Worm (Caenorhabditis elegans): ENCODE results near the gene pcf-11.
"Not testable (repeated sequence)": the region's sequence is repeated elsewhere in the genome, so short reads cannot be mapped to it uniquely, and the experiment has no call there.

The pcf-11 gene

ce11 chrIII:5024393-5024964 lies at the start of gene pcf-11:
Gene pcf-11, plus strand, starts transcription at chrIII:5024914.
- TF ChIP-seq unc-62 (GFP tag; optimal IDR thresholded peaks at IDR 0.05 in 1 of 2), result no peak
- no peak for TF ChIP-seq unc-62 (tag; optimal IDR thresholded peaks at IDR 0.05)
- TF ChIP-seq zag-1 (tag; optimal IDR thresholded peaks at IDR 0.05), result no peak
- TF ChIP-seq mep-1 (tag; optimal IDR thresholded peaks at IDR 0.05), result peak; percentile 64
- no peak for TF ChIP-seq zfp-3 (GFP tag; conservative IDR thresholded peaks at IDR 0.05)
- TF ChIP-seq snpc-4 (tag; optimal IDR thresholded peaks at IDR 0.05), result no peak
- TF ChIP-seq mes-2 (tag; optimal IDR thresholded peaks at IDR 0.05; ENCODE audit: poor library complexity, severe bottlenecking), result peak; percentile 75
- TF ChIP-seq unc-130 (GFP tag; optimal IDR thresholded peaks at IDR 0.05), result peak; percentile 7
- no peak for TF ChIP-seq ceh-62 (tag; optimal IDR thresholded peaks at IDR 0.05)
- no peak for TF ChIP-seq madf-9 (GFP tag; conservative IDR thresholded peaks at IDR 0.05)
- TF ChIP-seq ceh-28 (tag; optimal IDR thresholded peaks at IDR 0.05), result peak; percentile 58
- no peak for TF ChIP-seq php-3 (GFP tag; IDR thresholded peaks at IDR 0.05)
- peak; percentile 86 for TF ChIP-seq aha-1 (tag)
- peak; percentile 13; the same call in 1 of the 2 replicates for TF ChIP-seq dmd-6 (GFP tag; IDR thresholded peaks at IDR 0.05)
- TF ChIP-seq ama-1 (optimal IDR thresholded peaks at IDR 0.05), result peak; percentile 90
- peak; percentile 45 to 80 for TF ChIP-seq mdl-1 (tag; optimal IDR thresholded peaks at IDR 0.05)
- peak; percentile 53 for TF ChIP-seq dve-1 (tag; optimal IDR thresholded peaks at IDR 0.05; ENCODE audit: insufficient read depth)
- peak; percentile 24 to 65 for TF ChIP-seq lsy-2 (tag; optimal IDR thresholded peaks at IDR 0.05)
- peak; percentile 68 for TF ChIP-seq lin-13 (GFP tag; optimal IDR thresholded peaks at IDR 0.05)
- peak; percentile 41 for TF ChIP-seq nhr-11 (tag; optimal IDR thresholded peaks at IDR 0.05)
- peak; percentile 50 for TF ChIP-seq nhr-28 (tag; optimal IDR thresholded peaks at IDR 0.05)
- peak; percentile 34 for TF ChIP-seq rbr-2 (tag; optimal IDR thresholded peaks at IDR 0.05)
- peak; percentile 62 for TF ChIP-seq hmg-1.1 (GFP tag; IDR thresholded peaks at IDR 0.05)
- no peak for TF ChIP-seq spr-3 (GFP tag; optimal IDR thresholded peaks at IDR 0.05)
- peak; percentile 33; the same call in 1 of the 2 replicates for TF ChIP-seq set-16 (GFP tag; IDR thresholded peaks at IDR 0.05)
- TF ChIP-seq mxl-3 (GFP tag; optimal IDR thresholded peaks at IDR 0.05), result peak; percentile 81
- TF ChIP-seq hlh-11 (tag; optimal IDR thresholded peaks at IDR 0.05), result peak; percentile 64
- peak; percentile 61 for TF ChIP-seq dpl-1 (GFP tag; optimal IDR thresholded peaks at IDR 0.05)
- 0 out of 2 replicates have a peak, but pooled peaks have one; percentile 6 for TF ChIP-seq mdt-29 (GFP tag; IDR thresholded peaks at IDR 0.05)
- no peak for TF ChIP-seq D1046.2 (GFP tag; IDR thresholded peaks at IDR 0.05)
- peak; percentile 95 for TF ChIP-seq hlh-30 (tag; optimal IDR thresholded peaks at IDR 0.05; ENCODE audit: insufficient read depth)
- no peak for TF ChIP-seq R02D3.7 (tag; optimal IDR thresholded peaks at IDR 0.05)
- peak; percentile 50 for TF ChIP-seq lin-38 (GFP tag; IDR thresholded peaks at IDR 0.05)
- TF ChIP-seq nhr-10 (tag; optimal IDR thresholded peaks at IDR 0.05), result no peak
- TF ChIP-seq nhr-6 (tag; optimal IDR thresholded peaks at IDR 0.05), result peak; percentile 50
- peak; percentile 52 for TF ChIP-seq nhr-77 (tag; optimal IDR thresholded peaks at IDR 0.05)
- TF ChIP-seq daf-16 (GFP tag; optimal IDR thresholded peaks at IDR 0.05), result no peak
- TF ChIP-seq daf-16 (tag; optimal IDR thresholded peaks at IDR 0.05), result peak; percentile 27

ce11 chrIII:4980367-4980766 lies 44.3 kb upstream of the pcf-11 start, which contains the start of gene C27F2.6:
Gene C27F2.6, minus strand, starts transcription at chrIII:4980467.
- TF ChIP-seq spr-3 (GFP tag; optimal IDR thresholded peaks at IDR 0.05); ama-1 (optimal IDR thresholded peaks at IDR 0.05); pha-4 (GFP tag; IDR thresholded peaks at IDR 0.05); pha-4 (tag; optimal IDR thresholded peaks at IDR 0.05): not testable (repeated sequence)

- TF ChIP-seq lin-29 (GFP tag; IDR thresholded peaks at IDR 0.05), result no peak
- peak in 1 of 2 experiments; percentile 92 for TF ChIP-seq unc-62 (GFP tag; optimal IDR thresholded peaks at IDR 0.05 in 1 of 2)
- no peak for TF ChIP-seq unc-62 (tag; optimal IDR thresholded peaks at IDR 0.05)
These were observed 40.8 kb upstream of the pcf-11 start for ce11 chrIII:4983961-4984360.

All from whole organism, L4 larva.